Fruit fly (Drosophila melanogaster): ENCODE measurements around the gene CG7246.
A peak's percentile ranks its signal among the peaks of the same experiment; 100 is the strongest.

CG7246 gene

dm6 chrX:9109072-9109844, 28.4 kb upstream of the CG7246 start (continued):
- peak; percentile 38; the same call in 1 of the 2 replicates for TF ChIP-seq inv (GFP tag; IDR thresholded peaks at IDR 0.05; ENCODE audit: partially characterized antibody)
- TF ChIP-seq YL-1 (GFP tag; optimal IDR thresholded peaks at IDR 0.05) = peak; percentile 32
- no peak for TF ChIP-seq ab (GFP tag; optimal IDR thresholded peaks at IDR 0.05)
- TF ChIP-seq Fer3 (tag; optimal IDR thresholded peaks at IDR 0.05) = peak; percentile 18
- TF ChIP-seq CG4360 (GFP tag; IDR thresholded peaks at IDR 0.05) = no peak
- TF ChIP-seq chm (GFP tag; IDR thresholded peaks at IDR 0.05) = 0 out of 2 replicates have a peak, but pooled peaks have one; percentile 14
- no peak for TF ChIP-seq cad (GFP tag; optimal IDR thresholded peaks at IDR 0.05)
- peak; percentile 58 for TF ChIP-seq grau (tag; optimal IDR thresholded peaks at IDR 0.05)
- peak; percentile 28 for TF ChIP-seq CG7786 (GFP tag; optimal IDR thresholded peaks at IDR 0.05)
- TF ChIP-seq Hr78 (GFP tag; optimal IDR thresholded peaks at IDR 0.05) = no peak
- TF ChIP-seq stc (GFP tag; IDR thresholded peaks at IDR 0.05) = no peak
- TF ChIP-seq Ptx1 (GFP tag; IDR thresholded peaks at IDR 0.05) = peak; percentile 24; the same call in 1 of the 2 replicates
- peak; percentile 32 for TF ChIP-seq CG13424 (tag; optimal IDR thresholded peaks at IDR 0.05)
- peak; percentile 42 to 46 for TF ChIP-seq dpn (GFP tag; optimal IDR thresholded peaks at IDR 0.05)
- peak; percentile 18 for TF ChIP-seq fd3F (GFP tag; optimal IDR thresholded peaks at IDR 0.05)
- peak; percentile 40; the same call in 1 of the 3 replicates for TF ChIP-seq CG11695 (GFP tag; IDR thresholded peaks at IDR 0.05)
- no peak for TF ChIP-seq Gsc (GFP tag; IDR thresholded peaks at IDR 0.05)
- TF ChIP-seq Neu2 (GFP tag; optimal IDR thresholded peaks at IDR 0.05; ENCODE audit: borderline replicate concordance) = no peak
- 0 out of 2 replicates have a peak, but pooled peaks have one; percentile 7 for TF ChIP-seq bbx (GFP tag; IDR thresholded peaks at IDR 0.05; ENCODE audit: partially characterized antibody)
- no peak for TF ChIP-seq Poxn (GFP tag; IDR thresholded peaks at IDR 0.05)
- TF ChIP-seq Ets97D (GFP tag; optimal IDR thresholded peaks at IDR 0.05) = peak; percentile 6
- no peak for TF ChIP-seq yki (optimal IDR thresholded peaks at IDR 0.05)
- TF ChIP-seq nerfin-1 (tag; optimal IDR thresholded peaks at IDR 0.05) = peak; percentile 30
- TF ChIP-seq CG12659 (GFP tag; optimal IDR thresholded peaks at IDR 0.05) = peak; percentile 68
- no peak for TF ChIP-seq CG3726 (GFP tag; IDR thresholded peaks at IDR 0.05)
- no peak for TF ChIP-seq CG31388 (GFP tag; optimal IDR thresholded peaks at IDR 0.05)
- peak; percentile 51 to 63 for TF ChIP-seq Pdp1 (GFP tag; optimal IDR thresholded peaks at IDR 0.05)
- TF ChIP-seq run (tag; optimal IDR thresholded peaks at IDR 0.05) = no peak
- no peak for TF ChIP-seq sima (GFP tag; optimal IDR thresholded peaks at IDR 0.05)
- 0 out of 3 replicates have a peak, but pooled peaks have one; percentile 15 for TF ChIP-seq CG16813 (GFP tag; IDR thresholded peaks at IDR 0.05; ENCODE audit: partially characterized antibody)
- TF ChIP-seq Doc2 (GFP tag; IDR thresholded peaks at IDR 0.05) = no peak
- TF ChIP-seq mld (GFP tag; IDR thresholded peaks at IDR 0.05; ENCODE audit: partially characterized antibody) = no peak
- peak; percentile 38 for TF ChIP-seq CG12155 (GFP tag; optimal IDR thresholded peaks at IDR 0.05)
- TF ChIP-seq CG3065 (GFP tag; optimal IDR thresholded peaks at IDR 0.05) = no peak
- no peak for TF ChIP-seq CG14014 (GFP tag; IDR thresholded peaks at IDR 0.05)
- TF ChIP-seq lov (optimal IDR thresholded peaks at IDR 0.05) = no peak
- TF ChIP-seq lov (GFP tag; IDR thresholded peaks at IDR 0.05) = no peak
- TF ChIP-seq Dfd (GFP tag; optimal IDR thresholded peaks at IDR 0.05) = no peak
- TF ChIP-seq exex (tag; optimal IDR thresholded peaks at IDR 0.05) = no peak
- no peak for TF ChIP-seq sim (GFP tag; IDR thresholded peaks at IDR 0.05)
- TF ChIP-seq sqz (GFP tag; optimal IDR thresholded peaks at IDR 0.05) = peak; percentile 28
- peak; percentile 22; the same call in 1 of the 2 replicates for TF ChIP-seq ara (GFP tag; IDR thresholded peaks at IDR 0.05)
- no peak for TF ChIP-seq CG18011 (GFP tag; optimal IDR thresholded peaks at IDR 0.05)
- peak; percentile 43; the same call in 1 of the 2 replicates for TF ChIP-seq danr (GFP tag; IDR thresholded peaks at IDR 0.05)
- TF ChIP-seq dmrt99B (tag; optimal IDR thresholded peaks at IDR 0.05) = no peak
- no peak for TF ChIP-seq odd (GFP tag; optimal IDR thresholded peaks at IDR 0.05)
- TF ChIP-seq CG8765 (GFP tag; IDR thresholded peaks at IDR 0.05) = no peak
- TF ChIP-seq amos (GFP tag; IDR thresholded peaks at IDR 0.05; ENCODE audit: partially characterized antibody) = no peak
- peak; percentile 52 for TF ChIP-seq chn (GFP tag; optimal IDR thresholded peaks at IDR 0.05)
